Fruit fly (Drosophila melanogaster) whole organism, wandering third instar larva: Measurements from ENCODE around the gene mRpL19.

Experiments used
- Hr78 ChIP-seq: fragments of >200 bp; optimal IDR thresholded peaks from 2 replicates; lab custom pipeline; 2017; ENCODE audit warnings: missing biosample characterization, missing genetic modification characterization
- dmrt93B ChIP-seq: fragments of 200-800 bp; sonication (Bioruptor generic); optimal IDR thresholded peaks from 2 replicates; lab custom pipeline; 2018; ENCODE audit warnings: missing biosample characterization, mild to moderate bottlenecking, missing genetic modification characterization

DNA sequence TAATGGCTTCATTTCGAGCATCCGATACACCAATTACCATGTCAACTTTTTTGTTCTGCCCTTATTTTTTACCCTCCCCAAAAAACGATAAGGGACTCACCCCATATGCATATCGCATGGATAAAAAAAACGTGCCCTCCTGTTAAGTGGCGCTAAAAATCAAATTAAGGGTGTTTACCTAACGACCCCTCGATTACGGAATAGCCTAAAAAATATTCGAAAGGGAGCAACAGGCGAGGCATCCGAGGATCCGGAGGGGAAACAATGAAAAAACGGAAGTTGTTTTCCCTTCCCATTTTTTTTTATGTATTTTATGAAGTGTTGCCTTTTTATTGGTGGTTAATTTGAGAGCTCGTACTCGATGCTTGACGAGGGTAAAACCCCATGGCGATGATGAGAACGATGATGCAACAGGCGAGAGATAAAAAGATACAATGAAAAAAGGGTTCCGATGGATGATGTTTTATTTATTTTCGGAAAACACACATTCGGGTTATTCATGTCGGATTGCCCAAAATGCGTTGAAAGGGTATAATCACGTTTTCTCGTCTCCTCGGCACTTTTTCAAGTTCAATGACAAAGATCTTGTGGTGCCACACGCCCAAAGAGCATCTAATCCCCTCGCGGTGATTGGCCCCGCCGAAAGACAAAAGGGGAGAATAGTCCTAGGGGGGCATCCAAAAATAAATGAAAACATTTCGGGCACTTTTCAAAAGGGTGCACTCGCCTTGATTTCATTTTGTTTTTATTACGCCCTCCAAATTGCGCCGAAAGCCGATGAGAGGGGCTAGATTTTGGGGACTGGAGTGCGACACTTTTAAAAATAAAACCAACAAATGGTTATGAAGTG is 10.6 kb downstream of the mRpL19 start, which contains the start of gene CG44227:
- TF ChIP-seq dmrt93B (GFP tag; lab: Kevin White, UChicago), result no peak
- TF ChIP-seq Hr78 (GFP tag; lab: Kevin White, UChicago), result no peak
